Fruit fly (Drosophila melanogaster) whole organism: ENCODE results near the gene Leash.

ENCODE experiments used
- CG8478 ChIP-seq: fragments of >200 bp; optimal IDR thresholded peaks from 2 replicates; lab custom pipeline; 2018; ENCODE audit warnings: inconsistent platforms
- Dll ChIP-seq: fragments of >200 bp; optimal IDR thresholded peaks from 2 replicates; lab custom pipeline; 2017
- EcR ChIP-seq, 2 experiments: fragments of >200 bp; optimal IDR thresholded peaks; 2 replicates each; lab custom pipeline; 2017; ENCODE audit warnings: missing biosample characterization in 2 of 2, missing genetic modification characterization in 2 of 2, missing genetic modification reagents in 2 of 2
- pan ChIP-seq: fragments of >200 bp; optimal IDR thresholded peaks from 2 replicates; lab custom pipeline; 2017
- psq ChIP-seq: fragments of >200 bp; optimal IDR thresholded peaks from 2 replicates; lab custom pipeline; 2017
- usp ChIP-seq: fragments of >200 bp; optimal IDR thresholded peaks from 2 replicates; lab custom pipeline; 2017; ENCODE audit warnings: missing biosample characterization, missing genetic modification characterization, mixed read lengths

Leash gene

DNA sequence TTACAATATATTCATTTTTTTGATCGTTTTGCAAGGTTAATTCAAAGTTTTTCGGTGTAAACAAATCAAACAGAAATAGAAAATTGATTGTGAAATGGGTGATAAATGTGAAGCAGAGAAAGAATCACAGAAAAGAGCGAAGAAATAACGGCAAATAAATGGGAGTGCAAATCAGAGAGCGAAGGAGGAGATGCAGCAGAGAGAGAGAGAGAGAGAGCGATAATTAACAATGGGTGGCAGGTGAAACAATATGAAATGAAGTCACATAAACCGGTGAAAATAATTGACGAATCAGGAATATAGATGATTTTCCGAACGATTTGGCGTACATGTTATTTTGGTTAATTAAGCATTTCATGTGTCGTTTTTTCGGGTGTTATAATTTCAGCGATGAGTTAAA is 21.4 kb upstream of the Leash start:
- TF ChIP-seq CG8478 (no peak), EcR (GFP tag; optimal IDR thresholded peaks at IDR 0.05; lab: Kevin White, UChicago) (no peak), psq (no peak), usp (GFP tag; lab: Kevin White, UChicago) (no peak), Dll (no peak), pan (lab: Kevin White, UChicago) (no peak)

dm6 chr3R:10868427-10868962 is 16.8 kb upstream of the Leash start, which contains the start of the genes SelR and Tsp86D:
Gene SelR, minus strand, starts transcription at chr3R:10868642.
Gene Tsp86D, plus strand, starts transcription at chr3R:10868708.
- TF ChIP-seq EcR (GFP tag; optimal IDR thresholded peaks at IDR 0.05; lab: Kevin White, UChicago) (no peak), pan (lab: Kevin White, UChicago) (no peak), Dll (no peak), psq (no peak), CG8478 (no peak)

- TF ChIP-seq Dll (no peak), pan (lab: Kevin White, UChicago) (no peak), EcR (GFP tag; optimal IDR thresholded peaks at IDR 0.05; lab: Kevin White, UChicago) (no peak), psq (no peak), usp (GFP tag; lab: Kevin White, UChicago) (no peak), CG8478 (no peak)
Observed at dm6 chr3R:10870561-10870960, 14.8 kb upstream of the Leash start.

DNA sequence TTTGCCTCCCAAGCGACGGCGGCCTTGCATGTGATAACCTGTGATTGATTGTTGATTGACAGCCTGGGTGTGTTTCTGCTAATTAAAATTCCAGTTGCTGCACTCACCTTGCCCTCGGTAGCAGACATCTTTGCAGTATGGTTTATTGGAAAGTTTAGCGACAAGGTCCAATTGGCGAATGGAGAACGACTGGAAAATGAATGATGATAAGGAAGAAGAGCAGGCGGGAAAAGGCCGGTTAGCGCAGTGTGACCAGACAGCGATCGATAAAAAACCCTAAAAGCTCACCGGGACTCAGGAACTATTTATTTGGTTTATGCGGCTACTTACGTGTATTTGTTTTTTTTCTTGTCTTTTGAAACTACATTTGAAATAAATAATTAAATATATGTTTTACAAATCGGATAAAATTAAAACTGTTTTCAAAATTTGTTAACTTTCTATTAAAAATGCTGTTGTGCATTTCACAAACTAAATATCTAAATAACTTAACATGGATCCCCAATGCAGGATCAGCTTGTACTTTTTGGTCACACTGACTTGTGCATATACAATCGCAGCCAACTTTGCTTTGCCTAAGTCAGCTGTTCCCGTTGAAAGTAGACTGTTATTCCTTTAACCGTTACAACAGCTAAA is 13.1 kb upstream of the Leash start, which contains the start of gene Fdh:
TSS of gene Fdh (minus strand) at position 234 of the 636 bp plus-strand sequence.
- TF ChIP-seq CG8478 (no peak), usp (GFP tag; lab: Kevin White, UChicago) (no peak), pan (lab: Kevin White, UChicago) (no peak), EcR (GFP tag; optimal IDR thresholded peaks at IDR 0.05; lab: Kevin White, UChicago) (no peak), psq (no peak)

DNA sequence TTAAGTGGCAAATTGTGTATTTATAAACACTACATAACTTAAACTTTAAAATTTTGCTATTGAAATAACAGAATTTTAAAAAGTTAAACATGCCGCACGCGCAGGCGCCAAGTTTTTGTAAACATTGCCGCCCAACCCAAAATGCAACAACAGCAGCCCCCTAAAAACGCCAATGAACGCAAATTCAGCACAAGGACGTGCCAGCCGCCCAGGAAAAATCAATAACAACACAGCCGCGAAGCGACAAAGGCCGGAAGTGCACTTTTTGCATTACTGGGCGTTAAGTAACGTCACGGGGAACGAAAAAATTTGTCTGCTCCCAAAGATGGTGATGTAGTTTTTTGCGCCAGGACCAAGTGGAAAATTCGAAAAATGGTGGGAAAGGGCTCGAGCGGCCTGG is 12.5 kb upstream of the Leash start, which contains the start of gene CG4596:
TSS of gene CG4596 (plus strand) at position 219 of the 400 bp plus-strand sequence.
- no peak for TF ChIP-seq psq
- no peak for TF ChIP-seq EcR (GFP tag; optimal IDR thresholded peaks at IDR 0.05; lab: Kevin White, UChicago)
- no peak for TF ChIP-seq usp (GFP tag; lab: Kevin White, UChicago)
- TF ChIP-seq Dll, result no peak
- TF ChIP-seq CG8478, result no peak
- no peak for TF ChIP-seq pan (lab: Kevin White, UChicago)

DNA sequence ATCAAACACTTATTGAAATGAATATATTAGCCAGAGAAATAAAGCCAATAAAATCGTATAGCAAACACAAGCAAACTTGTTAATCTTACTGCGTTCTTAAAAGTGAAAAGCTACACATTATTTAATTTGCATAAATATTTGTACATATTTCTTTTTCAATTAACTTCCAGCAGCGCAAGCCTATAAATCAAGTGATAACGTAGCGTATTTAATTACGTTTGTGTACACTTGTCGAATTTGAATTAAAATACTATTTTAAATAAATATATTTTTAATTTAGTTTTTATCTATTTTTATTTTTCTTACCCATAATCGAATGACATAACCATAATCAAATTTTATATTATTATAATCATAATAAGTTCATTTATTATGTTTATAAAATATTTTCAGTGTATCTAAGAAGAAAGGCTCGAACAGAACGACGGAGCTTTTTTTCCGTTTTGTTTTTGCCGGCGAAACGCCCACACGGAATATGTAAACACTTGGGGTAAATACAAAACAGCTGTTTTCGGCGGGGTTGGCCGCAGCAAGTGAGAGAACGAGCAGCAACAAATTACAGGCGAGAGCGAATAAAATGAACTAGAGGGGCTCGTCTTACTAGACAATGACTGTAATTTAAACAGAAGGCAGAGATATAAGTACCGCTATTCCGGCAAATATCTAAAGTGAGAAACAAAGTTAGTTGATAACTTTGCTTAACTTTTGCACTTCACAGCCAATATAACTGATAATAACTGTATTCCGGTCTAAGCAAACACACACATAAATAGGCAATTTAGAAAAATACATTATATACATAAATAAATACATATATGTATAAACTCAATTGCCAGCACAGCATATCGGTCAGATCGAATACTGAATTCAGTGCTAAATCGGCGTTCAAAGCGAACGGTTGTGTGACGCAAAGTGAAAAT is 9.6 kb upstream of the Leash start, which contains the start of gene Sodh2:
TSS of gene Sodh2 (plus strand) at position 870 of the 920 bp plus-strand sequence.
- TF ChIP-seq EcR (GFP tag; optimal IDR thresholded peaks at IDR 0.05; lab: Kevin White, UChicago) (no peak), psq (no peak), usp (GFP tag; lab: Kevin White, UChicago) (no peak), CG8478 (no peak), Dll (no peak), pan (lab: Kevin White, UChicago) (no peak)

DNA sequence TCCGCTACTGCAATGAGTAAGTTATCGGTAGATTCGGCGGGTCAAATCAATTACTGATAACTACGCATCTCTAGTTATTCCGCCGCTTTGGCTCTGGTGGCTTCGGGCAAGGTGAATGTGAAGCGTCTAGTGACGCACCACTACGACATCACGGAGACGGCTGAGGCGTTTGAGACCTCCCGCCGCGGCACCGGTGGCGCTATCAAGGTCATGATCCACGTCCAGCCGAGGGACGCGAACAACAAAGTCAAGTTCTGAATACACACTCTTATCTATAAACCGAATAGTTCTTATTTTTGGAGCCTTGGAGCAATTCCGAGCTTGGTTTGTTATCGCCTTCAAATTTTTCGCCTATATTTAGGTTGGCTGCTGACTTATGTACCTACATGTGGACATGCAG is 7.5 kb upstream of the Leash start:
- TF ChIP-seq pan (lab: Kevin White, UChicago) (no peak), EcR (GFP tag; optimal IDR thresholded peaks at IDR 0.05; lab: Kevin White, UChicago) (no peak)

dm6 chr3R:10878628-10879027 is 6.7 kb upstream of the Leash start:
- TF ChIP-seq psq (no peak), Dll (no peak), pan (lab: Kevin White, UChicago) (no peak), EcR (GFP tag; optimal IDR thresholded peaks at IDR 0.05; lab: Kevin White, UChicago) (no peak), CG8478 (no peak), usp (GFP tag; lab: Kevin White, UChicago) (no peak)

DNA sequence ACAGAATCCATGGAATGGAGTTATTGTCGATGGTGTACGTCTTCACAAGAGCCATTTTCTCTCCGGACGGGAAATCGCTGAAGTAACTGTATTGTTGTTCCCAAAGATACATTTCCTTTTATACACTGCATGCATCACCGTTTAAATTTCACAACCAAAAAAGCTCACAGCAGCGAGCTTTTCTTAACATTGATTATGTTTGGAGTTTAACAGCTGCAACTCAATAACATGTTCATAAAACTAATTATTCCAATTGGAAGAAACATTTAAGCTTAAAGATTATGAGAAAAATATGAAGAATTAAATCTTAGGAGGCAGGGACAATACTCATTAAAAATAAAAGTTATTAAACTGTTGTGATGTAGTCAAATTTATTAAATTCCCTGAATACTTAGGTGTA is 6.1 kb upstream of the Leash start, which contains the start of gene CG14695:
TSS of gene CG14695 (minus strand) at position 101 of the 400 bp plus-strand sequence.
- no peak for TF ChIP-seq CG8478
- no peak for TF ChIP-seq psq
- TF ChIP-seq EcR (GFP tag; optimal IDR thresholded peaks at IDR 0.05; lab: Kevin White, UChicago), result no peak
- TF ChIP-seq pan (lab: Kevin White, UChicago), result no peak
- TF ChIP-seq usp (GFP tag; lab: Kevin White, UChicago), result no peak
- TF ChIP-seq Dll, result no peak

DNA sequence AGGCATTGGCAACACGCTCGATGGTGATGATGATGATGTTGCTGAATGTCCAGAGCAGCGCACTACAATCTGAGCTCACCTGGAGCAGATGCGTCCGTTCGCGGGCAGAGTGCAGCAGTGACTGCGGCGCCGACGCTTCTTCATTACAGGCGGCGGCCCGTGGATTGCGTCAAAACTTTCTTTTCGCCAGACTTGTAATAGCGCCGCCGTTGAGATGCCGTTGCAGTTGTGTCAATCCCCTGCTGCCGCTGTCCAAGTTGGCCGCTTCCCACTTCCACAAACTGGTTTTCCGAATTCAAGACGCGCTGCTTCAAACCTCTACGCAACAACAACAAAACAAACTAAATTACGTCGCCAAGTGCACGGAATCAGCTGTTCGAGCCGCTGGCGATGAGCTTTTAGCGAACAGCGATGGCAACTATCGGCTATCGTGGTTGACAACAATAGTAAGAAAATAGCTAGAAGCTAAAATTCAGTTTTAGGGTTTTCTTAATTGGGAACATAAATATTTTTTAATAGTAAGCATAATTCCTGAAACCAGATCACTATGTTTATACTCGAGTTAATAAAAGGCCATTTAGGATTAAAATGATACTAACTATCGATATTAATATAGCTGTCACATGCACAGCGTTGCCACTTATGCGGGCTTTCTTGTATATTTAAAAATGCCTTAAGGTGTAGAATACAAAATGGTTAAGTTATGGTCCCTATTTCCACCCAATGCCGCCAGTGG is 3.3 kb upstream of the Leash start, which contains the start of gene Tpc1:
TSS of gene Tpc1 (minus strand) at position 365 of the 736 bp plus-strand sequence.
- TF ChIP-seq Dll (peak; percentile 29), usp (GFP tag; lab: Kevin White, UChicago) (no peak)

DNA sequence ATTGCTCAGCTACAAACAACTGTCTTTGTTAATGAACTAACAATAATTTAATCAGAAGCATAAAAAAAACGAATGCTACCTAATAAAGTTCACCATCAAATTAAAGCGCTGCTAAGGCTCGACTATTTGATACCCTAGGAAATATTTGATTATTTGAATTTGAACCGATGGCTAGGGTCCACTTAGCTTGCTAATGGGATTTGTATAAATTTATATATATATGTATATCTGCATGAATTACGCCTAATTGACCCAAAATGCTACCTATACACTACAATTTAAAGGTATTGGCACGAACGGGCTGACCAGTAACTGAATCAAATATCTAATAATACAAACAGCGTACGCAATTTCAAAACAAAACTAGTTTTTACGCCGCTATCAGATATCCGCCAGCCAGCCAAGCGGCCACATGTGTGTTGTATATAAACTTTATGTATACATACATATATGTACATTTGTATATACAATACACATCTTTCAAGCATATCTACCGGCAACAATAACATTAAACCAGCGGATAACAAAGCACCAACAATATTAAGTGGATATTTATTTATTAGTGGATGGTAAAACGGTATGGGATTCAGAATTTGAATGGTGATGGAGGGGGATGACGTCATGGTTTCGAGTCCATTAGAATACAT is 1.2 kb upstream of the Leash start:
- TF ChIP-seq Dll (no peak), EcR (GFP tag; optimal IDR thresholded peaks at IDR 0.05; lab: Kevin White, UChicago) (no peak), pan (lab: Kevin White, UChicago) (no peak), CG8478 (no peak), psq (no peak), usp (GFP tag; lab: Kevin White, UChicago) (no peak)
